Fruit fly (Drosophila melanogaster) Kc167 (cell line): ENCODE data around the gene rno.

Experiments
- Myc ChIP-seq: fragments of >200 bp; optimal IDR thresholded peaks from 2 replicates; lab custom pipeline; 2017; ENCODE audit warnings: missing external identifiers
- psq ChIP-seq: fragments of >200 bp; optimal IDR thresholded peaks from 2 replicates; lab custom pipeline; 2017; ENCODE audit warnings: missing external identifiers

DNA sequence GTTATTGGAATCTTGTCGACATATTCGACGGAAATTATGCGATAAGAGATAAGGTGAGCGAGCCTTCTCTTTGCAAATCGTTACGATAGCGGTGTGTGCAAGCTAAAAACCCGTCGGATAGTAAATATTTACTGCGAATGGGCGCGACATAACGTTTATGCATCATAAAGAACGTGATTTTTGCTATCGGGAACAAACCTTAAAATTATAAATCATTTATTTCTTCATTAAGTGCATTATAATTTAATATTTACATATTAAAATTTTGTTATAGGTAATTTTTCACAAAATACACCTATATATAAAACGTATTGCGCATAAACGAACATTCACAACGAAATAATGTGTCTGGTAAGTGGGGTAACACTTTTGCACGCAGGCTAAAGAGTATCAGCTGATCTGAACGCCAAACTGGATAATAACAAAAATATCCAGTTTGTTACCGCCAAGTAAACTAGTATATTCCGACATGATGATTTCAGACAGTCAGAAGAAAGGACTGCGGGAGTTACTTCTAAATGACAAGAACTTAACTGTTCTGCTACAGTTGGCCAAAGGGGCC, 6.2 kb upstream of the rno start, which contains the start of the genes Gk1 and CG13876:
- TF ChIP-seq Myc (lab: Kevin White, UChicago) (no peak), psq (lab: Kevin White, UChicago) (no peak)
